Worm (Caenorhabditis elegans) whole organism, L2 larva: ENCODE data around the gene ZK1073.2.

Source experiments
- C34F6.9 ChIP-seq: fragments of 150-350 bp; optimal IDR thresholded peaks from 2 replicates; lab custom pipeline; 2014; ENCODE audit warnings: missing biosample characterization, missing genetic modification characterization
- F13H6.1 ChIP-seq: sonication (generic microtip); optimal IDR thresholded peaks from 2 replicates; lab custom pipeline; 2016; ENCODE audit warnings: missing genetic modification characterization, missing compliant biosample characterization
- R02D3.7 ChIP-seq: fragments of 150-350 bp; optimal IDR thresholded peaks from 2 replicates; lab custom pipeline; 2014; ENCODE audit warnings: missing biosample characterization, missing genetic modification characterization
- Y55F3AM.14 ChIP-seq: fragments of 200-800 bp; sonication (Bioruptor generic); optimal IDR thresholded peaks from 2 replicates; lab custom pipeline; 2018; ENCODE audit warnings: mild to moderate bottlenecking, missing genetic modification characterization, missing compliant biosample characterization
- ZK546.5 ChIP-seq: sonication (generic microtip); optimal IDR thresholded peaks from 2 replicates; lab custom pipeline; 2017; ENCODE audit warnings: missing biosample characterization, missing genetic modification characterization
- alr-1 ChIP-seq: fragments of 150-350 bp; optimal IDR thresholded peaks from 2 replicates; lab custom pipeline; 2014; ENCODE audit warnings: missing biosample characterization, missing genetic modification characterization
- aly-2 ChIP-seq: fragments of 150-350 bp; optimal IDR thresholded peaks from 2 replicates; lab custom pipeline; 2014; ENCODE audit warnings: missing biosample characterization, missing genetic modification characterization
- blmp-1 ChIP-seq: sonication (generic microtip); optimal IDR thresholded peaks from 2 replicates; lab custom pipeline; 2017; ENCODE audit warnings: missing genetic modification characterization, mild to moderate bottlenecking, missing compliant biosample characterization, antibody characterized with exemption, moderate library complexity; ENCODE audit not compliant: insufficient read depth
- ceh-16 ChIP-seq: fragments of 150-350 bp; optimal IDR thresholded peaks from 2 replicates; lab custom pipeline; 2014; ENCODE audit warnings: missing biosample characterization, missing genetic modification characterization
- crh-2 ChIP-seq: sonication (generic microtip); optimal IDR thresholded peaks from 2 replicates; lab custom pipeline; 2017; ENCODE audit warnings: missing biosample characterization, missing genetic modification characterization
- dmd-4 ChIP-seq: sonication (generic microtip); optimal IDR thresholded peaks from 2 replicates; lab custom pipeline; 2017; ENCODE audit warnings: missing biosample characterization, missing genetic modification characterization
- egl-27 ChIP-seq: sonication (generic microtip); optimal IDR thresholded peaks from 3 replicates; lab custom pipeline; 2017; ENCODE audit warnings: missing biosample characterization, missing genetic modification reagents, missing genetic modification characterization
- elt-1 ChIP-seq: fragments of 150-350 bp; optimal IDR thresholded peaks from 2 replicates; lab custom pipeline; 2014; ENCODE audit warnings: missing biosample characterization, missing genetic modification characterization
- elt-3 ChIP-seq: sonication (generic microtip); optimal IDR thresholded peaks from 2 replicates; lab custom pipeline; 2017; ENCODE audit warnings: missing biosample characterization, missing genetic modification characterization
- fos-1 ChIP-seq: fragments of 150-350 bp; optimal IDR thresholded peaks from 2 replicates; lab custom pipeline; 2014; ENCODE audit warnings: missing biosample characterization, missing genetic modification characterization
- gmeb-1 ChIP-seq: fragments of 150-350 bp; optimal IDR thresholded peaks from 2 replicates; lab custom pipeline; 2014; ENCODE audit warnings: missing biosample characterization, missing genetic modification characterization
- lin-11 ChIP-seq: fragments of 150-350 bp; sonication (generic microtip); optimal IDR thresholded peaks from 2 replicates; lab custom pipeline; 2014; ENCODE audit warnings: missing biosample characterization, missing genetic modification characterization, inconsistent platforms, mixed read lengths
- lin-13 ChIP-seq: fragments of 150-350 bp; optimal IDR thresholded peaks from 2 replicates; lab custom pipeline; 2014; ENCODE audit warnings: missing biosample characterization, missing genetic modification reagents, missing genetic modification characterization
- lin-39 ChIP-seq: fragments of 150-350 bp; optimal IDR thresholded peaks from 2 replicates; lab custom pipeline; 2014; ENCODE audit warnings: missing biosample characterization, missing genetic modification reagents, missing genetic modification characterization
- lsy-2 ChIP-seq, 2 experiments: fragments of 150-350 bp in 1 of 2; sonication (generic microtip) in 1 of 2; optimal IDR thresholded peaks; 2 replicates each; lab custom pipeline; 2014 to 2017; ENCODE audit warnings: missing biosample characterization in 2 of 2, missing genetic modification characterization in 2 of 2
- mab-5 ChIP-seq: fragments of 150-350 bp; optimal IDR thresholded peaks from 2 replicates; lab custom pipeline; 2014; ENCODE audit warnings: missing biosample characterization, missing genetic modification characterization
- mbf-1 ChIP-seq: sonication (generic microtip); optimal IDR thresholded peaks from 2 replicates; lab custom pipeline; 2017; ENCODE audit warnings: missing biosample characterization, missing genetic modification characterization
- mdl-1 ChIP-seq, 2 experiments: fragments of 150-350 bp in 1 of 2; sonication (generic microtip) in 1 of 2; optimal IDR thresholded peaks; 2 replicates each; lab custom pipeline; 2017; ENCODE audit warnings: missing biosample characterization in 2 of 2, missing genetic modification characterization in 2 of 2
- nhr-10 ChIP-seq: sonication (generic microtip); optimal IDR thresholded peaks from 2 replicates; lab custom pipeline; 2017; ENCODE audit warnings: missing biosample characterization, missing genetic modification characterization
- nhr-12 ChIP-seq: fragments of 150-350 bp; optimal IDR thresholded peaks from 2 replicates; lab custom pipeline; 2014; ENCODE audit warnings: missing biosample characterization, missing genetic modification characterization
- nhr-129 ChIP-seq: fragments of 150-350 bp; optimal IDR thresholded peaks from 2 replicates; lab custom pipeline; 2014; ENCODE audit warnings: missing biosample characterization, missing genetic modification characterization
- nhr-21 ChIP-seq: fragments of 150-350 bp; optimal IDR thresholded peaks from 2 replicates; lab custom pipeline; 2014; ENCODE audit warnings: missing biosample characterization, missing genetic modification characterization
- nhr-23 ChIP-seq: fragments of 150-350 bp; optimal IDR thresholded peaks from 2 replicates; lab custom pipeline; 2014; ENCODE audit warnings: missing biosample characterization, missing genetic modification reagents, missing genetic modification characterization
- nhr-237 ChIP-seq: fragments of 150-350 bp; optimal IDR thresholded peaks from 2 replicates; lab custom pipeline; 2014; ENCODE audit warnings: missing biosample characterization, missing genetic modification characterization
- nhr-25 ChIP-seq: fragments of 150-350 bp; sonication (generic microtip); optimal IDR thresholded peaks from 3 replicates; lab custom pipeline; 2014; ENCODE audit warnings: missing biosample characterization, missing genetic modification characterization
- nhr-6 ChIP-seq: fragments of 150-350 bp; optimal IDR thresholded peaks from 2 replicates; lab custom pipeline; 2014; ENCODE audit warnings: missing biosample characterization, missing genetic modification characterization
- nhr-77 ChIP-seq: fragments of 150-350 bp; optimal IDR thresholded peaks from 2 replicates; lab custom pipeline; 2014; ENCODE audit warnings: missing biosample characterization, missing genetic modification characterization
- peb-1 ChIP-seq: fragments of 150-350 bp; optimal IDR thresholded peaks from 2 replicates; lab custom pipeline; 2014; ENCODE audit warnings: missing biosample characterization, missing genetic modification characterization
- sem-4 ChIP-seq: fragments of 150-350 bp; optimal IDR thresholded peaks from 2 replicates; lab custom pipeline; 2014; ENCODE audit warnings: missing biosample characterization, missing genetic modification reagents, missing genetic modification characterization
- skn-1 ChIP-seq: sonication (generic microtip); optimal IDR thresholded peaks from 2 replicates; lab custom pipeline; 2017; ENCODE audit warnings: missing biosample characterization, missing genetic modification characterization
- sma-3 ChIP-seq: sonication (generic microtip); optimal IDR thresholded peaks from 2 replicates; lab custom pipeline; 2016; ENCODE audit warnings: missing genetic modification reagents, missing genetic modification characterization, missing compliant biosample characterization
- sma-9 ChIP-seq, 2 experiments: fragments of 150-350 bp in 1 of 2; sonication (generic microtip) in 1 of 2; optimal IDR thresholded peaks; 2 replicates each; lab custom pipeline; 2014 to 2016; ENCODE audit warnings: missing genetic modification characterization in 2 of 2, mild to moderate bottlenecking in 1 of 2, missing biosample characterization in 1 of 2, missing compliant biosample characterization in 1 of 2, missing genetic modification reagents in 1 of 2, moderate library complexity in 1 of 2
- snpc-4 ChIP-seq: fragments of 150-350 bp; optimal IDR thresholded peaks from 2 replicates; lab custom pipeline; 2014; ENCODE audit warnings: missing biosample characterization, missing genetic modification characterization
- unc-39 ChIP-seq: fragments of 150-350 bp; optimal IDR thresholded peaks from 2 replicates; lab custom pipeline; 2014; ENCODE audit warnings: missing biosample characterization, missing genetic modification characterization
- unc-55 ChIP-seq: fragments of 150-350 bp; sonication (generic microtip); optimal IDR thresholded peaks from 3 replicates; lab custom pipeline; 2014; ENCODE audit warnings: missing biosample characterization, missing genetic modification reagents, missing genetic modification characterization
- unc-62 ChIP-seq: fragments of 150-350 bp; optimal IDR thresholded peaks from 2 replicates; lab custom pipeline; 2014; ENCODE audit warnings: missing biosample characterization, missing genetic modification reagents, missing genetic modification characterization
- zag-1 ChIP-seq: fragments of 150-350 bp; optimal IDR thresholded peaks from 2 replicates; lab custom pipeline; 2014; ENCODE audit warnings: missing biosample characterization, missing genetic modification characterization
- ztf-11 ChIP-seq: sonication (generic microtip); optimal IDR thresholded peaks from 2 replicates; lab custom pipeline; 2017; ENCODE audit warnings: missing biosample characterization, missing genetic modification characterization
- ztf-4 ChIP-seq: fragments of 150-350 bp; optimal IDR thresholded peaks from 2 replicates; lab custom pipeline; 2014; ENCODE audit warnings: missing biosample characterization, missing genetic modification characterization

ZK1073.2 gene

DNA sequence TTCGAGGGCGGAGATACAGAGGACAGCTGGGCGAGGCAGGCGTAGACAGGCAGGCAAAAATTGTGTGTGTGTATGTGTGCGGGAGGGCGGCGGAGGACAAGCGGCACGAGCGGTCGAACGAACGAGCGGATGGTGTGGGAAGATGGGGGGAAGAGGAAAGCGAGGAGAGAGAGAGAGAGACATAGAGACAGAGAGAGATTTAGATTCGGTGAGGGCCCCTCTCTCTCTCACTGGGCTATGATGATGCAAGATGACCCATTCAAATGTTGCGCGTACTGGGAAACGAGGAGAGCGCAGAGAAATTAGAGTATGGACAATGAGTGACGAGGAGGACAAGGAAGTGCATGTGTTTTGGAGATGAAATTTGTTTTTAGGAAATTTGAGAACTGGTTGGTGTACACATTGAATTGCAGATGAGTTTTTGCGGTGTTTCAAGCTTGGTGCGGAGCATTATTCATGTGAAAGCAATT is 44.3 kb downstream of the ZK1073.2 start (continued):
- TF ChIP-seq mbf-1 (tag; lab: Kevin White, UChicago) (no peak), lin-13 (GFP tag; lab: Kevin White, UChicago) (peak; percentile 75), sma-9 (GFP tag; optimal IDR thresholded peaks at IDR 0.05; lab: Kevin White, UChicago) (peak; percentile 94), sma-9 (tag; optimal IDR thresholded peaks at IDR 0.05; lab: Kevin White, UChicago) (no peak), gmeb-1 (tag; lab: Kevin White, UChicago) (peak; percentile 22), lin-39 (tag; lab: Kevin White, UChicago) (peak; percentile 74), unc-39 (peak; percentile 81), unc-55 (GFP tag; lab: Kevin White, UChicago) (peak; percentile 88), fos-1 (tag; lab: Kevin White, UChicago) (peak; percentile 61), R02D3.7 (tag; lab: Kevin White, UChicago) (no peak), egl-27 (tag; lab: Kevin White, UChicago) (peak; percentile 84), blmp-1 (tag; lab: Kevin White, UChicago) (peak; percentile 25), unc-62 (GFP tag; lab: Kevin White, UChicago) (no peak), peb-1 (tag; lab: Kevin White, UChicago) (no peak), lsy-2 (tag; optimal IDR thresholded peaks at IDR 0.05; lab: Kevin White, UChicago) (peak; percentile 21 to 85), ceh-16 (tag; lab: Kevin White, UChicago) (peak; percentile 83), sem-4 (tag; lab: Kevin White, UChicago) (peak; percentile 89), dmd-4 (tag; lab: Kevin White, UChicago) (no peak), crh-2 (tag; lab: Kevin White, UChicago) (peak; percentile 63), snpc-4 (tag; lab: Kevin White, UChicago) (peak; percentile 27), mdl-1 (tag; optimal IDR thresholded peaks at IDR 0.05; lab: Kevin White, UChicago) (peak; percentile 49 to 86), skn-1 (tag; lab: Kevin White, UChicago) (no peak)

- no peak for TF ChIP-seq ztf-11 (tag; lab: Kevin White, UChicago)
- no peak for TF ChIP-seq nhr-6 (tag; lab: Kevin White, UChicago)
- TF ChIP-seq ZK546.5 (tag; lab: Kevin White, UChicago), result no peak
- TF ChIP-seq skn-1 (tag; lab: Kevin White, UChicago), result no peak
- no peak for TF ChIP-seq ceh-16 (tag; lab: Kevin White, UChicago)
- TF ChIP-seq mbf-1 (tag; lab: Kevin White, UChicago), result no peak
- no peak for TF ChIP-seq blmp-1 (tag; lab: Kevin White, UChicago)
- peak; percentile 44 for TF ChIP-seq sma-9 (GFP tag; optimal IDR thresholded peaks at IDR 0.05; lab: Kevin White, UChicago)
- no peak for TF ChIP-seq sma-9 (tag; optimal IDR thresholded peaks at IDR 0.05; lab: Kevin White, UChicago)
- no peak for TF ChIP-seq peb-1 (tag; lab: Kevin White, UChicago)
- TF ChIP-seq fos-1 (tag; lab: Kevin White, UChicago), result peak; percentile 52
- TF ChIP-seq lin-39 (tag; lab: Kevin White, UChicago), result no peak
- TF ChIP-seq zag-1, result no peak
- no peak for TF ChIP-seq unc-39
- TF ChIP-seq mdl-1 (tag; optimal IDR thresholded peaks at IDR 0.05; lab: Kevin White, UChicago), result no peak
- TF ChIP-seq R02D3.7 (tag; lab: Kevin White, UChicago), result no peak
- TF ChIP-seq nhr-12 (tag; lab: Kevin White, UChicago), result no peak
- TF ChIP-seq lsy-2 (tag; optimal IDR thresholded peaks at IDR 0.05; lab: Kevin White, UChicago), result no peak
- TF ChIP-seq nhr-237 (tag; lab: Kevin White, UChicago), result no peak
- no peak for TF ChIP-seq nhr-23 (tag; lab: Kevin White, UChicago)
- no peak for TF ChIP-seq lin-11 (tag; lab: Kevin White, UChicago)
- TF ChIP-seq mab-5 (tag; lab: Kevin White, UChicago), result no peak
- no peak for TF ChIP-seq nhr-10 (tag; lab: Kevin White, UChicago)
- TF ChIP-seq nhr-77 (tag; lab: Kevin White, UChicago), result no peak
- TF ChIP-seq nhr-25 (tag; lab: Kevin White, UChicago), result peak; percentile 46
- no peak for TF ChIP-seq elt-3
- TF ChIP-seq F13H6.1 (tag; lab: Kevin White, UChicago), result peak; percentile 18
- TF ChIP-seq C34F6.9 (tag; lab: Kevin White, UChicago), result no peak
- no peak for TF ChIP-seq egl-27 (tag; lab: Kevin White, UChicago)
- TF ChIP-seq snpc-4 (tag; lab: Kevin White, UChicago), result no peak
- TF ChIP-seq aly-2, result no peak
- peak; percentile 56 for TF ChIP-seq nhr-129 (tag; lab: Kevin White, UChicago)
- no peak for TF ChIP-seq sem-4 (tag; lab: Kevin White, UChicago)
- TF ChIP-seq elt-1 (tag; lab: Kevin White, UChicago), result no peak
- TF ChIP-seq gmeb-1 (tag; lab: Kevin White, UChicago), result no peak
- no peak for TF ChIP-seq Y55F3AM.14 (GFP tag; lab: Kevin White, UChicago)
- TF ChIP-seq alr-1 (tag; lab: Kevin White, UChicago), result no peak
- no peak for TF ChIP-seq unc-62 (GFP tag; lab: Kevin White, UChicago)
- no peak for TF ChIP-seq ztf-4 (tag; lab: Kevin White, UChicago)
- no peak for TF ChIP-seq sma-3 (GFP tag; lab: Kevin White, UChicago)
- TF ChIP-seq nhr-21 (tag; lab: Kevin White, UChicago), result no peak
Observed at ce11 chrX:16150153-16150552, 46.7 kb downstream of the ZK1073.2 start.
